Fruit fly (Drosophila melanogaster): ENCODE data around the gene Jhbp16.

DNA sequence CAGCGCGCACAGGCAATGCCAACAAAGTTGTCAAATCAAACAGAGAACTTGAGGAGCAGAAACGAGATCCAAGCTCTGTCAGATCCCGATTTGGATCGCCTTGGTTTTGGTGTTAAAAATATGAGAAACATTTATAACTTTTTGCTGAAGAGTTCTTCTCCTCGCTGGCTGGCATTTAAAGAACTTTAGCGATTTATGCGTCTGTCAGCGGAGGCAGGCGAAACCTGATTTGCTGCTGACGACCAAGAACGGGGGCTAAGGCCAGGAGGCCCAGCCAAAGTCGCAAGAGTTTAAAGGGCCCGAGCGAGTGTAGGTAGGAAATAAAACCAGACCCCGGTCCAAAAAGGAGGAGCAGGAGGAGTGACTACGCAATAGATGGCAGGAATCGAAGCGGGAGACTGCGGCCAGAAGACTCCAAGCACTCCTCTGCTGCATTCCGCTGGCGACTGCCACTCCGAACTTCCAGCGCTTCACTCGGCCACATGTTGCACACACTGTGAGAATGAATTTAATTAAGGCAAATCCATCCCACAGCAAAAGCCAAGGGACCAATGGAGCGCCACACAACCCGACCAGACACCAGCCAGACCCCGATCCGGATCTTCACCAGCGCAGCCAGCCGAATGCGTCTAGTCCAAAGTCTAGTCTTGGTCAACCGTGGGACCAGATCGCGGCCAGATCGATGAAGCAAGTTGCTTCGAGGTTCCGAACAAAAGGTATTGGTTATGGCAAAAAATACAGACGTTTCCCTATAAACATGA is 18.1 kb upstream of the Jhbp16 start:
- no peak for TF ChIP-seq CG7045 (GFP tag; optimal IDR thresholded peaks at IDR 0.05)
- no peak for TF ChIP-seq CG33017 (tag; optimal IDR thresholded peaks at IDR 0.05)
- TF ChIP-seq Crg-1 (GFP tag; optimal IDR thresholded peaks at IDR 0.05): no peak
- no peak for TF ChIP-seq CG14711 (tag; optimal IDR thresholded peaks at IDR 0.05)

All from whole organism, adult.